Worm (Caenorhabditis elegans) whole organism, L3 larva: ENCODE data around the gene W04D2.4.

Source experiments
- egl-27 ChIP-seq: sonication (generic microtip); optimal IDR thresholded peaks from 4 replicates; lab custom pipeline; 2017; ENCODE audit warnings: missing biosample characterization, missing genetic modification reagents, missing genetic modification characterization
- elt-3 ChIP-seq, 3 experiments: fragments of 150-350 bp in 1 of 3; sonication (generic microtip) in 2 of 3; optimal IDR thresholded peaks; 2 replicates in 2 of 3; 4 replicates in 1 of 3; lab custom pipeline; 2014 to 2017; ENCODE audit warnings: missing biosample characterization in 3 of 3, missing genetic modification characterization in 3 of 3
- nhr-11 ChIP-seq: fragments of 150-350 bp; optimal IDR thresholded peaks from 2 replicates; lab custom pipeline; 2014; ENCODE audit warnings: missing biosample characterization, missing genetic modification characterization
- nhr-23 ChIP-seq: fragments of 150-350 bp; optimal IDR thresholded peaks from 2 replicates; lab custom pipeline; 2014; ENCODE audit warnings: missing biosample characterization, missing genetic modification reagents, missing genetic modification characterization
- nhr-237 ChIP-seq: fragments of 150-350 bp; optimal IDR thresholded peaks from 2 replicates; lab custom pipeline; 2014; ENCODE audit warnings: missing biosample characterization, missing genetic modification characterization
- pha-4 ChIP-seq: fragments of 150-350 bp; optimal IDR thresholded peaks from 2 replicates; lab custom pipeline; 2014; ENCODE audit warnings: missing biosample characterization, missing genetic modification reagents, missing genetic modification characterization
- snpc-4 ChIP-seq: fragments of 150-350 bp; optimal IDR thresholded peaks from 2 replicates; lab custom pipeline; 2014; ENCODE audit warnings: missing biosample characterization, missing genetic modification characterization
- unc-39 ChIP-seq: sonication (generic microtip); optimal IDR thresholded peaks from 4 replicates; lab custom pipeline; 2017; ENCODE audit warnings: missing biosample characterization, missing genetic modification characterization
- unc-62 ChIP-seq: fragments of 150-350 bp; sonication (generic microtip); optimal IDR thresholded peaks from 4 replicates; lab custom pipeline; 2014; ENCODE audit warnings: missing biosample characterization, missing genetic modification reagents, missing genetic modification characterization
- zag-1 ChIP-seq: fragments of 150-350 bp; optimal IDR thresholded peaks from 2 replicates; lab custom pipeline; 2014; ENCODE audit warnings: missing biosample characterization, missing genetic modification characterization

DNA sequence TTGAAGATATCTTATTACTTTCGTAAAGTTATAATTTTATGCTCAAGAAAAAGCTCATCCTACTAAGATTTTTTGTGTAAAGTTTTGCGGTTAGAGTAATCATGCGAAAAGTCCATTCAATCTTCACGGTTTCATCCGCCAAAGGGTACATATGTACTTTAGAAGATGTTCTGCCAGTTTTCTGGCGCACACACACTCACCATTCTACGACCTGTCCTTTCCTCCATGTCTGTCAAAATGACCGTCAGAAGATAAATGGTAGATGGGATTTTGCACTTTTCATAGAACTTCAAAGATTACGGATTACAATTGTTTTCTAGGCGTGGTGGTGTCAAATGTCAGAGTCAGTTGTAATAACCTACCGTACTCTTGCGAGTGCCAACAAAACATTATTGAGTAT is 40.0 kb upstream of the W04D2.4 start:
- TF ChIP-seq nhr-237 = no peak
- TF ChIP-seq pha-4 (tag; lab: Kevin White, UChicago) = no peak
- peak; percentile 68 for TF ChIP-seq unc-62 (GFP tag; lab: Kevin White, UChicago)
- TF ChIP-seq unc-39 (tag; lab: Kevin White, UChicago) = no peak
- TF ChIP-seq snpc-4 = no peak
- TF ChIP-seq nhr-11 (tag; lab: Kevin White, UChicago) = no peak
- TF ChIP-seq zag-1 (tag; lab: Kevin White, UChicago) = no peak
- TF ChIP-seq elt-3 (tag; optimal IDR thresholded peaks at IDR 0.05; lab: Kevin White, UChicago) = no peak
- TF ChIP-seq egl-27 (tag; lab: Kevin White, UChicago) = no peak
- TF ChIP-seq nhr-23 (tag; lab: Kevin White, UChicago) = peak; percentile 81
